Fruit fly (Drosophila melanogaster) Kc167 (cell line): Measurements from ENCODE around the gene mRpL27.

Source experiments
- Sin3A ChIP-seq: fragments of >200 bp; optimal IDR thresholded peaks from 2 replicates; lab custom pipeline; 2018; ENCODE audit warnings: missing external identifiers
- psq ChIP-seq: fragments of >200 bp; optimal IDR thresholded peaks from 2 replicates; lab custom pipeline; 2017; ENCODE audit warnings: missing external identifiers

DNA sequence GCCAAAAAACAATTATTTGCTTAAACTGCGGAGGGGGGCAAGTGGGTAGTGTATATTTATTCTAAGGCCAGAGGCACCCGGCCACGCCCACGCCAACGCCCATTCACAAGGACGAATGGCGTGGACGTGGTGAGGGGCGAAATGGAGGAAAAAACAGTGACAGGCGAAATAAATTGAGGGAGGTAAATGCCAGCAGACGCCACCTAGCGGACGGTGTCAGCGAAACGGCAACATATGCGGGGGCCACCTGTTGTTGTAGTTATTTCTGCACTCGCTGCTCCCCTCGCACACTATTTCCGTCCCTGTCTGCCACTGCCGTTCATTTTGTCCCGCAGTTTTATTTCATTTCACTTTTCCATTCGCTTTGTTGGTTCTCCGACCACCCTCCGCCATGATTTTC lies 41.5 kb downstream of the mRpL27 start:
- TF ChIP-seq psq (lab: Kevin White, UChicago) (no peak), Sin3A (no peak)
